Worm (Caenorhabditis elegans): ENCODE results near the gene klp-20.

Gene klp-20

DNA sequence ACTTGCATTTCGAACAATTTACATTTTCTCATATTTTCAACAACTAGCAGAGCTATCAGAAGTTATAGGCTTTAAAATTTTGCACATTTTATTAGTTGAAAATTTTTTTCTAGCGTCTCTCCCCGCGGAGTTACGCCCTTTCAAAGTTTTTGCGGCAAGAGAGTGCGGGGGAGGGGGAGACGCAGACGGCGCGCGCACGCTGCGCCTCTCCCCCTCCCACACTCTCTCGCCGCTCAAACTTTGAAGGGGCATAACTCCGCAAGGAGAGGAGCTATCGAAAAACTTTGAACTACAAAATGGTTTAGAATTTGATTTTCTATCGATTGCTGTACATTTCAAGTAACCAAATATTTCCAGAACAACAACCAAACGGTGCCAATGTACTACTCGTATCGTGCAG, 17.2 kb downstream of the klp-20 start:
- no peak for TF ChIP-seq sox-4 (tag; optimal IDR thresholded peaks at IDR 0.05)
- no peak for TF ChIP-seq hlh-17 (GFP tag; optimal IDR thresholded peaks at IDR 0.05; ENCODE audit: borderline replicate concordance)
- no peak for TF ChIP-seq ceh-90 (tag; optimal IDR thresholded peaks at IDR 0.05)
- no peak for TF ChIP-seq fkh-10 (GFP tag; optimal IDR thresholded peaks at IDR 0.05)
- TF ChIP-seq lin-13 (GFP tag; optimal IDR thresholded peaks at IDR 0.05) = no peak
- no peak for TF ChIP-seq efl-3 (GFP tag; optimal IDR thresholded peaks at IDR 0.05)
- TF ChIP-seq unc-98 (GFP tag; IDR thresholded peaks at IDR 0.05) = no peak
- TF ChIP-seq elt-3 (tag; optimal IDR thresholded peaks at IDR 0.05) = no peak
- TF ChIP-seq unc-62 (GFP tag; optimal IDR thresholded peaks at IDR 0.05) = no peak
- TF ChIP-seq pax-3 (tag; optimal IDR thresholded peaks at IDR 0.05) = no peak
- no peak for TF ChIP-seq lin-15B (tag; optimal IDR thresholded peaks at IDR 0.05)
- no peak for TF ChIP-seq ets-5 (GFP tag; IDR thresholded peaks at IDR 0.05)
- no peak for TF ChIP-seq C16A3.4 (tag; optimal IDR thresholded peaks at IDR 0.05)

DNA sequence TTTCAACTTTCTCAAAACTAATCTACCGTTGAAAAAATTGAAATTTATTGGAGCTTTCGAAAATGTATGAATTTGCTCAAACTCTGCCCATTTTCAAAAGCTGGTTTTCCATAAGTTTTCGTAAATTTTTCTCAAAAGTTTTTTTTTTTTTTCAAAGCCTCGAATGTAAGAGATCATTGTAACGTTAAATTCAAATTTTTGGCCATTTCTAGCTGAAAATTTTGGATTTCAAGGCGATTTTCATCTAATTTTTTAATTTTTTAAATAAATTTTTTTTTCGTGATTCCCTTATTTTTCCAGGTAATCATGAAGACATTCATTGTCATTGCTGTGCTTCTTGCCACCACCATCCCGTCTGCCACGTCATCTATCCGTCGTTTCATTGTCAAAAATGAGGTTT, 20.3 kb downstream of the klp-20 start, which contains the start of gene hpo-38:
Gene hpo-38, plus strand, starts transcription at position 301 of the 400 bp plus-strand sequence.
- no peak for TF ChIP-seq nhr-76 (tag; optimal IDR thresholded peaks at IDR 0.05)
- TF ChIP-seq lin-13 (GFP tag; optimal IDR thresholded peaks at IDR 0.05) = no peak
- TF ChIP-seq ceh-82 (tag; optimal IDR thresholded peaks at IDR 0.05) = no peak
- TF ChIP-seq snu-23 (GFP tag; optimal IDR thresholded peaks at IDR 0.05) = no peak
- TF ChIP-seq nhr-77 (tag; optimal IDR thresholded peaks at IDR 0.05) = no peak
- no peak for TF ChIP-seq fkh-8 (tag; optimal IDR thresholded peaks at IDR 0.05)
- no peak for TF ChIP-seq mab-9 (GFP tag; IDR thresholded peaks at IDR 0.05)
- TF ChIP-seq ama-1 (optimal IDR thresholded peaks at IDR 0.05) = no peak
- TF ChIP-seq fos-1 (tag; optimal IDR thresholded peaks at IDR 0.05) = no peak
- TF ChIP-seq nhr-47 (tag; optimal IDR thresholded peaks at IDR 0.05) = no peak
- TF ChIP-seq elt-2 (tag; optimal IDR thresholded peaks at IDR 0.05) = no peak
- no peak for TF ChIP-seq zag-1 (tag; optimal IDR thresholded peaks at IDR 0.05)
- no peak for TF ChIP-seq ces-1 (GFP tag; optimal IDR thresholded peaks at IDR 0.05)
- no peak for TF ChIP-seq jun-1 (tag; optimal IDR thresholded peaks at IDR 0.05)
- no peak for TF ChIP-seq hlh-17 (GFP tag; optimal IDR thresholded peaks at IDR 0.05; ENCODE audit: borderline replicate concordance)

DNA sequence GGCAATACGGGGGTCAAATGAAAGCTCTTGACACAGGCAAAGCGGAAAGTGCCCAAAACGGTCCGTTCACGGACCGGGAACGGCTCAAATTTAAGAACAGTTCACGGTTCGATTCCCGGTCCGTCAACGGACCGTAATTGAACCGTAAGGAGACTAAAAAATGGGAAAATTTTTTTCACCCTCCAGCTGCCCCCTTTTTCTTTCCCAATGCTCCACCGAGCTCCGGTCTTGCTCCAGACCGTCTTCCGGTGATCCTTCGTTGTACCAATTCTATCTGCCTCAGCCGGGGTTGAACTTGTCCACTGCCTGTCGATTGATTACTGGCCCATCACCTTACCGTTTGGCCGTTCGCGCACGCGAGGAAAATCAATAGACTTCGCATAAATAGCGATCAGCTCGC, 23.1 kb downstream of the klp-20 start:
- 0 out of 2 replicates have a peak, but pooled peaks have one; percentile 16 for TF ChIP-seq grh-1 (GFP tag; IDR thresholded peaks at IDR 0.05)

DNA sequence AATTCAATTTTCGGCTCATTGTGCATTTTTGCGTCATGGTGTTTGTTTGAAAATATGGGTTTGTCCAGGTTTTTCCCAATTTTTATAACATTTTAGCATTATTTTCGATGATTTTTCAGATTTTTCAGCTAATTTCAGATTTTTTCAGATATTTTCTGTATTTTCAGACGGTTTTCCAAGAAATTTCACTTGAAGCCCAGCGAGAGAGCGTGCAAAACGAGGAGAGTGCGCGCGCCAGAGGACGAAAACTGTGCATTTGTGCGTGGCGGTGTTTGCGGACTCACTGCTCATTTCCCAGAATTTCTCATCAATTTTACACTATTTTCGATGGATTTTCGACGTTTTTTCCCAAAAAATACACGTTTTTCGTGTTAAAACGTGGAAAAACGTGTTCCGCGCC, 25.3 kb downstream of the klp-20 start:
- TF ChIP-seq zag-1 (tag; optimal IDR thresholded peaks at IDR 0.05) (no peak), nhr-47 (tag; optimal IDR thresholded peaks at IDR 0.05) (no peak), unc-130 (tag; optimal IDR thresholded peaks at IDR 0.05) (peak; percentile 13), ceh-82 (tag; optimal IDR thresholded peaks at IDR 0.05) (peak; percentile 44 to 55 (median 47)), sup-37 (GFP tag; optimal IDR thresholded peaks at IDR 0.05) (peak; percentile 55), C04F5.9 (tag; optimal IDR thresholded peaks at IDR 0.05) (no peak), ztf-4 (tag; optimal IDR thresholded peaks at IDR 0.05) (peak; percentile 50), C16A3.4 (tag; optimal IDR thresholded peaks at IDR 0.05) (peak; percentile 17), ceh-88 (GFP tag; IDR thresholded peaks at IDR 0.05) (peak; percentile 82), ces-1 (GFP tag; optimal IDR thresholded peaks at IDR 0.05) (no peak), aha-1 (tag; optimal IDR thresholded peaks at IDR 0.05) (no peak), lsy-2 (tag; optimal IDR thresholded peaks at IDR 0.05) (peak; percentile 63 to 75), mef-2 (tag; optimal IDR thresholded peaks at IDR 0.05) (no peak), grh-1 (GFP tag; IDR thresholded peaks at IDR 0.05) (peak; percentile 58), nhr-237 (tag; optimal IDR thresholded peaks at IDR 0.05) (no peak), efl-1 (optimal IDR thresholded peaks at IDR 0.05) (peak; percentile 63 to 73), efl-1 (GFP tag; optimal IDR thresholded peaks at IDR 0.05 in 1 of 2) (peak; percentile 70 to 97), pax-3 (tag; optimal IDR thresholded peaks at IDR 0.05) (peak; percentile 45), mdl-1 (tag; optimal IDR thresholded peaks at IDR 0.05) (peak in 1 of 2 experiments; percentile 2), isw-1 (GFP tag; IDR thresholded peaks at IDR 0.05) (peak; percentile 70), blmp-1 (tag; optimal IDR thresholded peaks at IDR 0.05) (no peak), fos-1 (tag; optimal IDR thresholded peaks at IDR 0.05) (no peak), ceh-90 (tag; optimal IDR thresholded peaks at IDR 0.05) (peak; percentile 20), nhr-71 (tag; optimal IDR thresholded peaks at IDR 0.05) (no peak), lin-35 (GFP tag; optimal IDR thresholded peaks at IDR 0.05) (peak; percentile 65 to 68), ets-5 (GFP tag; IDR thresholded peaks at IDR 0.05) (0 out of 2 replicates have a peak, but pooled peaks have one; percentile 51), jun-1 (tag; optimal IDR thresholded peaks at IDR 0.05) (peak; percentile 51), nhr-77 (tag; optimal IDR thresholded peaks at IDR 0.05) (peak; percentile 30), zip-4 (GFP tag; optimal IDR thresholded peaks at IDR 0.05) (no peak), fkh-10 (GFP tag; optimal IDR thresholded peaks at IDR 0.05) (no peak), nhr-84 (tag; optimal IDR thresholded peaks at IDR 0.05) (no peak), lin-13 (GFP tag; optimal IDR thresholded peaks at IDR 0.05) (peak; percentile 66), sox-4 (tag; optimal IDR thresholded peaks at IDR 0.05) (peak; percentile 54), snpc-4 (tag; optimal IDR thresholded peaks at IDR 0.05) (peak; percentile 1)
